Fruit fly (Drosophila melanogaster): ENCODE results near the gene eIF3h.

- TF ChIP-seq usp (GFP tag; optimal IDR thresholded peaks at IDR 0.05): no peak
- TF ChIP-seq CG8478 (optimal IDR thresholded peaks at IDR 0.05): no peak
These were observed 11.0 kb upstream of the eIF3h start for dm6 chr2L:5063936-5064335.
